Worm (Caenorhabditis elegans) whole organism, L2 larva: Measurements from ENCODE around the gene C17H12.12.

ENCODE experiments used
- C34F6.9 ChIP-seq: fragments of 150-350 bp; optimal IDR thresholded peaks from 2 replicates; lab custom pipeline; 2014; ENCODE audit warnings: missing biosample characterization, missing genetic modification characterization
- F13H6.1 ChIP-seq: sonication (generic microtip); optimal IDR thresholded peaks from 2 replicates; lab custom pipeline; 2016; ENCODE audit warnings: missing genetic modification characterization, missing compliant biosample characterization
- Y55F3AM.14 ChIP-seq: fragments of 200-800 bp; sonication (Bioruptor generic); optimal IDR thresholded peaks from 2 replicates; lab custom pipeline; 2018; ENCODE audit warnings: mild to moderate bottlenecking, missing genetic modification characterization, missing compliant biosample characterization
- aly-2 ChIP-seq: fragments of 150-350 bp; optimal IDR thresholded peaks from 2 replicates; lab custom pipeline; 2014; ENCODE audit warnings: missing biosample characterization, missing genetic modification characterization
- blmp-1 ChIP-seq: sonication (generic microtip); optimal IDR thresholded peaks from 2 replicates; lab custom pipeline; 2017; ENCODE audit warnings: missing genetic modification characterization, mild to moderate bottlenecking, missing compliant biosample characterization, antibody characterized with exemption, moderate library complexity; ENCODE audit not compliant: insufficient read depth
- ceh-16 ChIP-seq: fragments of 150-350 bp; optimal IDR thresholded peaks from 2 replicates; lab custom pipeline; 2014; ENCODE audit warnings: missing biosample characterization, missing genetic modification characterization
- ceh-82 ChIP-seq: fragments of 150-350 bp; optimal IDR thresholded peaks from 2 replicates; lab custom pipeline; 2014; ENCODE audit warnings: missing biosample characterization, missing genetic modification characterization
- crh-2 ChIP-seq: sonication (generic microtip); optimal IDR thresholded peaks from 2 replicates; lab custom pipeline; 2017; ENCODE audit warnings: missing biosample characterization, missing genetic modification characterization
- dmd-4 ChIP-seq: sonication (generic microtip); optimal IDR thresholded peaks from 2 replicates; lab custom pipeline; 2017; ENCODE audit warnings: missing biosample characterization, missing genetic modification characterization
- egl-27 ChIP-seq: sonication (generic microtip); optimal IDR thresholded peaks from 3 replicates; lab custom pipeline; 2017; ENCODE audit warnings: missing biosample characterization, missing genetic modification reagents, missing genetic modification characterization
- fos-1 ChIP-seq: fragments of 150-350 bp; optimal IDR thresholded peaks from 2 replicates; lab custom pipeline; 2014; ENCODE audit warnings: missing biosample characterization, missing genetic modification characterization
- gmeb-1 ChIP-seq: fragments of 150-350 bp; optimal IDR thresholded peaks from 2 replicates; lab custom pipeline; 2014; ENCODE audit warnings: missing biosample characterization, missing genetic modification characterization
- lin-11 ChIP-seq: fragments of 150-350 bp; sonication (generic microtip); optimal IDR thresholded peaks from 2 replicates; lab custom pipeline; 2014; ENCODE audit warnings: missing biosample characterization, missing genetic modification characterization, inconsistent platforms, mixed read lengths
- lin-13 ChIP-seq: fragments of 150-350 bp; optimal IDR thresholded peaks from 2 replicates; lab custom pipeline; 2014; ENCODE audit warnings: missing biosample characterization, missing genetic modification reagents, missing genetic modification characterization
- lin-39 ChIP-seq: fragments of 150-350 bp; optimal IDR thresholded peaks from 2 replicates; lab custom pipeline; 2014; ENCODE audit warnings: missing biosample characterization, missing genetic modification reagents, missing genetic modification characterization
- lsy-2 ChIP-seq, 2 experiments: fragments of 150-350 bp in 1 of 2; sonication (generic microtip) in 1 of 2; optimal IDR thresholded peaks; 2 replicates each; lab custom pipeline; 2014 to 2017; ENCODE audit warnings: missing biosample characterization in 2 of 2, missing genetic modification characterization in 2 of 2
- mab-5 ChIP-seq: fragments of 150-350 bp; optimal IDR thresholded peaks from 2 replicates; lab custom pipeline; 2014; ENCODE audit warnings: missing biosample characterization, missing genetic modification characterization
- mbf-1 ChIP-seq: sonication (generic microtip); optimal IDR thresholded peaks from 2 replicates; lab custom pipeline; 2017; ENCODE audit warnings: missing biosample characterization, missing genetic modification characterization
- nhr-11 ChIP-seq: fragments of 150-350 bp; optimal IDR thresholded peaks from 2 replicates; lab custom pipeline; 2014; ENCODE audit warnings: missing biosample characterization, missing genetic modification characterization
- nhr-12 ChIP-seq: fragments of 150-350 bp; optimal IDR thresholded peaks from 2 replicates; lab custom pipeline; 2014; ENCODE audit warnings: missing biosample characterization, missing genetic modification characterization
- nhr-129 ChIP-seq: fragments of 150-350 bp; optimal IDR thresholded peaks from 2 replicates; lab custom pipeline; 2014; ENCODE audit warnings: missing biosample characterization, missing genetic modification characterization
- nhr-23 ChIP-seq: fragments of 150-350 bp; optimal IDR thresholded peaks from 2 replicates; lab custom pipeline; 2014; ENCODE audit warnings: missing biosample characterization, missing genetic modification reagents, missing genetic modification characterization
- nhr-237 ChIP-seq: fragments of 150-350 bp; optimal IDR thresholded peaks from 2 replicates; lab custom pipeline; 2014; ENCODE audit warnings: missing biosample characterization, missing genetic modification characterization
- nhr-6 ChIP-seq: fragments of 150-350 bp; optimal IDR thresholded peaks from 2 replicates; lab custom pipeline; 2014; ENCODE audit warnings: missing biosample characterization, missing genetic modification characterization
- nhr-77 ChIP-seq: fragments of 150-350 bp; optimal IDR thresholded peaks from 2 replicates; lab custom pipeline; 2014; ENCODE audit warnings: missing biosample characterization, missing genetic modification characterization
- peb-1 ChIP-seq: fragments of 150-350 bp; optimal IDR thresholded peaks from 2 replicates; lab custom pipeline; 2014; ENCODE audit warnings: missing biosample characterization, missing genetic modification characterization
- sem-4 ChIP-seq: fragments of 150-350 bp; optimal IDR thresholded peaks from 2 replicates; lab custom pipeline; 2014; ENCODE audit warnings: missing biosample characterization, missing genetic modification reagents, missing genetic modification characterization
- skn-1 ChIP-seq: sonication (generic microtip); optimal IDR thresholded peaks from 2 replicates; lab custom pipeline; 2017; ENCODE audit warnings: missing biosample characterization, missing genetic modification characterization
- sma-3 ChIP-seq: sonication (generic microtip); optimal IDR thresholded peaks from 2 replicates; lab custom pipeline; 2016; ENCODE audit warnings: missing genetic modification reagents, missing genetic modification characterization, missing compliant biosample characterization
- sma-9 ChIP-seq, 2 experiments: fragments of 150-350 bp in 1 of 2; sonication (generic microtip) in 1 of 2; optimal IDR thresholded peaks; 2 replicates each; lab custom pipeline; 2014 to 2016; ENCODE audit warnings: missing genetic modification characterization in 2 of 2, mild to moderate bottlenecking in 1 of 2, missing biosample characterization in 1 of 2, missing compliant biosample characterization in 1 of 2, missing genetic modification reagents in 1 of 2, moderate library complexity in 1 of 2
- snpc-4 ChIP-seq: fragments of 150-350 bp; optimal IDR thresholded peaks from 2 replicates; lab custom pipeline; 2014; ENCODE audit warnings: missing biosample characterization, missing genetic modification characterization
- unc-39 ChIP-seq: fragments of 150-350 bp; optimal IDR thresholded peaks from 2 replicates; lab custom pipeline; 2014; ENCODE audit warnings: missing biosample characterization, missing genetic modification characterization
- unc-55 ChIP-seq: fragments of 150-350 bp; sonication (generic microtip); optimal IDR thresholded peaks from 3 replicates; lab custom pipeline; 2014; ENCODE audit warnings: missing biosample characterization, missing genetic modification reagents, missing genetic modification characterization
- zag-1 ChIP-seq: fragments of 150-350 bp; optimal IDR thresholded peaks from 2 replicates; lab custom pipeline; 2014; ENCODE audit warnings: missing biosample characterization, missing genetic modification characterization
- ztf-4 ChIP-seq: fragments of 150-350 bp; optimal IDR thresholded peaks from 2 replicates; lab custom pipeline; 2014; ENCODE audit warnings: missing biosample characterization, missing genetic modification characterization

C17H12.12 gene

DNA sequence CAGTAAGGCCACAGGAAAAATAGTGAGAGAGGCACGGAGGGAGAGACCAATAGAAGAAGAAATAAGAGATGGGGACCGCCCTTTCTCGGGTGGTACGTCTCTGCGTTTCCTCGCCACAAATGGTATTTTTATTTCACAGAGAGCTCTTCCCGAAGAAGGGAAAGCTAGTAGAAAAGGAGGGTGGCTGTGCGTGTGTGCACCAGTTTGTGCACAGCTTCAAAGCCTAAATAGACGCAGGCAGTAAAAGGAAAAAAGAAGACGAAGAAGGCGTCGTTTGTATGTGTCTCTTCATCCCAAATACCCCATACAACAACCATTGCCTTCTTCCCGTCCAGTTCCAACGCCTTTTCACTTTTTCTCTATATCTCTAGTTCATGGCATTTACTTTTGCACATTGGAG, 14.0 kb downstream of the C17H12.12 start:
- no peak for TF ChIP-seq nhr-12
- TF ChIP-seq ceh-82 (tag; lab: Kevin White, UChicago), result peak; percentile 54
- peak; percentile 35 for TF ChIP-seq nhr-6 (tag; lab: Kevin White, UChicago)
- TF ChIP-seq fos-1 (tag; lab: Kevin White, UChicago), result no peak
- TF ChIP-seq nhr-129 (tag; lab: Kevin White, UChicago), result peak; percentile 62
- TF ChIP-seq nhr-77 (tag; lab: Kevin White, UChicago), result no peak
- TF ChIP-seq snpc-4 (tag; lab: Kevin White, UChicago), result peak; percentile 5
- TF ChIP-seq gmeb-1 (tag; lab: Kevin White, UChicago), result no peak
- TF ChIP-seq nhr-23, result no peak
- no peak for TF ChIP-seq lin-39
- TF ChIP-seq sem-4 (tag; lab: Kevin White, UChicago), result peak; percentile 19
- TF ChIP-seq skn-1 (tag; lab: Kevin White, UChicago), result no peak
- TF ChIP-seq lin-11 (tag; lab: Kevin White, UChicago), result peak; percentile 27
- no peak for TF ChIP-seq dmd-4 (tag; lab: Kevin White, UChicago)
- TF ChIP-seq lsy-2 (tag; optimal IDR thresholded peaks at IDR 0.05; lab: Kevin White, UChicago), result peak; percentile 53 to 66
- no peak for TF ChIP-seq mbf-1 (tag; lab: Kevin White, UChicago)
- no peak for TF ChIP-seq aly-2
- no peak for TF ChIP-seq peb-1 (tag; lab: Kevin White, UChicago)
- TF ChIP-seq crh-2, result peak; percentile 68
- no peak for TF ChIP-seq ztf-4 (tag; lab: Kevin White, UChicago)
- TF ChIP-seq sma-3 (GFP tag; lab: Kevin White, UChicago), result no peak
- peak; percentile 74 for TF ChIP-seq F13H6.1
- peak; percentile 53 for TF ChIP-seq lin-13 (GFP tag; lab: Kevin White, UChicago)
- peak; percentile 91 for TF ChIP-seq unc-55
- TF ChIP-seq nhr-11 (tag; lab: Kevin White, UChicago), result no peak
- TF ChIP-seq sma-9 (GFP tag; optimal IDR thresholded peaks at IDR 0.05; lab: Kevin White, UChicago), result peak; percentile 42
- no peak for TF ChIP-seq sma-9 (tag; optimal IDR thresholded peaks at IDR 0.05; lab: Kevin White, UChicago)
- peak; percentile 14 for TF ChIP-seq mab-5
- TF ChIP-seq zag-1 (tag; lab: Kevin White, UChicago), result peak; percentile 78
- TF ChIP-seq Y55F3AM.14 (GFP tag; lab: Kevin White, UChicago), result peak; percentile 29
- peak; percentile 74 for TF ChIP-seq C34F6.9 (tag; lab: Kevin White, UChicago)
- TF ChIP-seq nhr-237 (tag; lab: Kevin White, UChicago), result no peak

DNA sequence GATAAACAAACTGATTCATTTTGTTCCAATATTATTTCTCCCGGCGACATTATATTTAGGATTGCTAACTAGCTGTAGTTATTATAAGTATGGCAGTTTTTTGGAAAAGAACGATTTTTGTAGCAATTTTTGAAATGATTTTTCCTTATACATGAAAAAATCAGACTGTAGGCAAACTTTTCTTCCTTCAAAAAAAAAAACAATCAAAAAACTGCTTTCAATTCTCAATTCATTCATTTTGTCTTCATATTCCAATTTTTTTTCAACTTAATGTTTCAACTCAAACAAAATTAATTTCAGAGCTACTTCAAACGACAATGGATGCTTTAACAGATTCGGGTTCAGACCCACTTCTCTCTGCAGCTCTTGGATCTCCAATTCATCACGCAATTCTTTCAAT, 16.1 kb downstream of the C17H12.12 start, which contains the start of gene ceh-48:
ceh-48 (plus strand) TSS at position 301 of the 400 bp plus-strand sequence.
- TF ChIP-seq crh-2 (no peak), unc-39 (tag; lab: Kevin White, UChicago) (no peak)
- TF ChIP-seq, all 48 proteins: peak for 0

DNA sequence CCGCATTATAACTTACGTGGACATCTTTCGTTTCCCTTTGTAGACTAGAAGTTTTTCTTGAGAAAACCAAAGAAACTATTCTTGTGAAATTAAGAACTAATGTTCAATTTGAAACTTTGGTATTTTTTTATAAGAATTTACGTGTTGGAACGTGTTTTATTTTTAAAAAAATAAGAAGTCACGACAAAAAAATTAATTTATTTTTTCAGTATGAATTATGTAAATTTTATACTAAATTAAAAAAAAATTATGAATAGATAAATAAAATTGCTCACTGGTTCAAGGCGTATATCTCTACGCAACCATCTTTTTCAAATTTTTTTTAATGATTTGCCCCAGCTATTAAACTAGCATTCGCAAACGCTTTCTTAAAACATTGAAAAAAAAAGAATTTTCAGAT, 21.8 kb downstream of the C17H12.12 start, which contains the start of gene C17H12.5:
C17H12.5 (minus strand) TSS at position 101 of the 400 bp plus-strand sequence.
- no peak for TF ChIP-seq mbf-1 (tag; lab: Kevin White, UChicago)
- no peak for TF ChIP-seq lin-13 (GFP tag; lab: Kevin White, UChicago)
- no peak for TF ChIP-seq egl-27 (tag; lab: Kevin White, UChicago)
- no peak for TF ChIP-seq ztf-4 (tag; lab: Kevin White, UChicago)
- no peak for TF ChIP-seq mab-5
- no peak for TF ChIP-seq skn-1 (tag; lab: Kevin White, UChicago)
- no peak for TF ChIP-seq F13H6.1

DNA sequence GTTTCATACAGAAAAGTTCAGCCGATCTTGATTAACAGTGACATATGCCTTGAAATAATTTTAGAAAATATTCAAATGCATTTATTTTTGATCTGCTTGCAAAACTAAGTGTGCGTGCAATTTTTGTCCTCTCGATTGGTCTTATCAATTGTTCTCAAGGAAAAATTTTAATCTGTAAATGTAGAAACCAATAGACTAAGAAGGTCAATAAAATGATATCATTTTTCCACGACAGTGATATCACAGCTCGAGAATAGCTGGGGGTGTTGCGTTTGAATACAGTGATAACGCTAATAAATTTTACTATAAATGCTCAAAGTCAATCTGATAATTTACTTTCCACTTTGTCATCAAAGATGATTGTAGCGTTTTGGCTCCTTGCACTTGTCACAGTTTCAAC, 22.6 kb downstream of the C17H12.12 start, which contains the start of gene C17H12.8:
C17H12.8 (plus strand) TSS at position 335 of the 400 bp plus-strand sequence.
- TF ChIP-seq ceh-16 (tag; lab: Kevin White, UChicago), result no peak
- no peak for TF ChIP-seq Y55F3AM.14 (GFP tag; lab: Kevin White, UChicago)
- peak; percentile 48 for TF ChIP-seq sma-9 (GFP tag; optimal IDR thresholded peaks at IDR 0.05; lab: Kevin White, UChicago)
- TF ChIP-seq sma-9 (tag; optimal IDR thresholded peaks at IDR 0.05; lab: Kevin White, UChicago), result no peak
- no peak for TF ChIP-seq crh-2
- TF ChIP-seq aly-2, result no peak
- no peak for TF ChIP-seq nhr-129 (tag; lab: Kevin White, UChicago)
- TF ChIP-seq blmp-1, result no peak
- TF ChIP-seq C34F6.9 (tag; lab: Kevin White, UChicago), result no peak
- TF ChIP-seq fos-1 (tag; lab: Kevin White, UChicago), result peak; percentile 73
